Fruit fly (Drosophila melanogaster) whole organism, embryonic: ENCODE results near the gene AstC.

Source experiments
- Atf-2 ChIP-seq: fragments of 200-800 bp; sonication (Bioruptor generic); optimal IDR thresholded peaks from 2 replicates; lab custom pipeline; 2016; ENCODE audit warnings: missing biosample characterization, missing genetic modification characterization
- CG10274 ChIP-seq: fragments of 200-800 bp; sonication (Bioruptor generic); optimal IDR thresholded peaks from 3 replicates; lab custom pipeline; 2017; ENCODE audit warnings: missing biosample characterization, mild to moderate bottlenecking, missing genetic modification characterization
- CG12659 ChIP-seq: fragments of 200-800 bp; sonication (Bioruptor generic); optimal IDR thresholded peaks from 3 replicates; lab custom pipeline; 2017; ENCODE audit warnings: mild to moderate bottlenecking, missing biosample characterization, missing genetic modification reagents, missing genetic modification characterization
- CG13287 ChIP-seq: fragments of 200-800 bp; sonication (Bioruptor generic); IDR thresholded peaks from 2 replicates; pipeline ENCODE4 v1.3.6; 2022; ENCODE audit warnings: missing biosample characterization, missing genetic modification characterization; ENCODE audit not compliant: partially characterized antibody
- CG13775 ChIP-seq: fragments of 200-800 bp; sonication (Bioruptor generic); optimal IDR thresholded peaks from 3 replicates; lab custom pipeline; 2017; ENCODE audit warnings: missing biosample characterization, mild to moderate bottlenecking, missing genetic modification characterization
- CG15073 ChIP-seq: fragments of 200-800 bp; sonication (Bioruptor generic); optimal IDR thresholded peaks from 2 replicates; lab custom pipeline; 2016; ENCODE audit warnings: missing biosample characterization, missing genetic modification characterization
- CG1603 ChIP-seq: fragments of 200-800 bp; sonication (Bioruptor generic); optimal IDR thresholded peaks from 2 replicates; lab custom pipeline; 2019; ENCODE audit warnings: missing biosample characterization, mild to moderate bottlenecking, missing genetic modification characterization, moderate library complexity
- CG16815 ChIP-seq: fragments of 200-800 bp; sonication (Bioruptor generic); optimal IDR thresholded peaks from 3 replicates; lab custom pipeline; 2017; ENCODE audit warnings: missing biosample characterization, mild to moderate bottlenecking, missing genetic modification characterization
- CG2120 ChIP-seq: fragments of 200-800 bp; sonication (Bioruptor generic); optimal IDR thresholded peaks from 3 replicates; lab custom pipeline; 2016; ENCODE audit warnings: missing biosample characterization, missing genetic modification characterization
- CG2199 ChIP-seq: fragments of 200-800 bp; sonication (Bioruptor generic); IDR thresholded peaks from 3 replicates; pipeline ENCODE4 v1.3.6; 2022; ENCODE audit warnings: missing biosample characterization, missing genetic modification characterization
- CG2202 ChIP-seq: fragments of 200-800 bp; sonication (Bioruptor generic); optimal IDR thresholded peaks from 2 replicates; lab custom pipeline; 2018; ENCODE audit warnings: missing biosample characterization, mild to moderate bottlenecking, missing genetic modification characterization
- CG2678 ChIP-seq: fragments of 200-800 bp; sonication (Bioruptor generic); optimal IDR thresholded peaks from 3 replicates; lab custom pipeline; 2019; ENCODE audit warnings: missing biosample characterization, mild to moderate bottlenecking, missing genetic modification characterization, moderate library complexity
- CG33213 ChIP-seq: fragments of 200-800 bp; sonication (Bioruptor generic); optimal IDR thresholded peaks from 3 replicates; lab custom pipeline; 2016; ENCODE audit warnings: missing biosample characterization, missing genetic modification characterization
- CG3726 ChIP-seq: fragments of 200-800 bp; sonication (Bioruptor generic); IDR thresholded peaks from 3 replicates; pipeline ENCODE4, ENCODE4 v1.3.6; 2022; ENCODE audit warnings: missing biosample characterization, missing genetic modification characterization
- CG42726 ChIP-seq: fragments of 200-800 bp; sonication (Bioruptor generic); IDR thresholded peaks from 2 replicates; pipeline ENCODE4 v1.3.6; 2022; ENCODE audit warnings: missing biosample characterization, missing genetic modification characterization; ENCODE audit not compliant: partially characterized antibody
- CG4360 ChIP-seq: fragments of 200-800 bp; sonication (Bioruptor generic); IDR thresholded peaks from 2 replicates; pipeline ENCODE4 v1.3.6; 2022; ENCODE audit warnings: missing biosample characterization, missing genetic modification characterization
- CG6813 ChIP-seq: fragments of 200-800 bp; sonication (Bioruptor generic); optimal IDR thresholded peaks from 2 replicates; lab custom pipeline; 2017; ENCODE audit warnings: missing biosample characterization, missing genetic modification characterization, mild to moderate bottlenecking, moderate library complexity, missing genetic modification reagents
- CG9932 ChIP-seq: fragments of 200-800 bp; sonication (Bioruptor generic); IDR thresholded peaks from 2 replicates; pipeline ENCODE4 v1.3.6; 2022; ENCODE audit warnings: missing biosample characterization, missing genetic modification characterization
- CkIIα-i1 ChIP-seq: fragments of 200-800 bp; sonication (Bioruptor generic); IDR thresholded peaks from 2 replicates; pipeline ENCODE4 v1.3.6; 2022; ENCODE audit warnings: missing biosample characterization, missing genetic modification characterization
- Dad ChIP-seq: fragments of 200-800 bp; sonication (Bioruptor generic); optimal IDR thresholded peaks from 3 replicates; lab custom pipeline; 2016; ENCODE audit warnings: missing biosample characterization, missing genetic modification characterization
- Dip3 ChIP-seq: fragments of 200-800 bp; sonication (Bioruptor generic); optimal IDR thresholded peaks from 3 replicates; lab custom pipeline; 2016; ENCODE audit warnings: missing biosample characterization, missing genetic modification characterization
- Drgx ChIP-seq: fragments of 200-800 bp; sonication (Bioruptor generic); IDR thresholded peaks from 2 replicates; pipeline ENCODE4 v1.3.6; 2022; ENCODE audit warnings: missing biosample characterization, missing genetic modification characterization
- ERR ChIP-seq: fragments of 200-800 bp; sonication (Bioruptor generic); optimal IDR thresholded peaks from 2 replicates; lab custom pipeline; 2016; ENCODE audit warnings: missing biosample characterization, missing genetic modification characterization
- Gug ChIP-seq: fragments of 200-800 bp; sonication (Bioruptor generic); IDR thresholded peaks from 4 replicates; pipeline ENCODE4 v1.3.6; 2022; ENCODE audit warnings: missing biosample characterization, missing genetic modification characterization
- HLH54F ChIP-seq: fragments of 200-800 bp; sonication (Bioruptor generic); optimal IDR thresholded peaks from 3 replicates; lab custom pipeline; 2016; ENCODE audit warnings: missing biosample characterization, missing genetic modification characterization
- Hr51 ChIP-seq, 2 experiments: fragments of 200-800 bp; sonication (Bioruptor generic); optimal IDR thresholded peaks; 2 replicates in 1 of 2; 3 replicates in 1 of 2; lab custom pipeline; 2016 to 2018; ENCODE audit warnings: missing biosample characterization in 2 of 2, missing genetic modification characterization in 2 of 2, mild to moderate bottlenecking in 1 of 2, moderate library complexity in 1 of 2
- Meics ChIP-seq: fragments of 200-800 bp; sonication (Bioruptor generic); optimal IDR thresholded peaks from 2 replicates; lab custom pipeline; 2017; ENCODE audit warnings: missing biosample characterization, mild to moderate bottlenecking, missing genetic modification characterization
- Nf-YB ChIP-seq: fragments of 200-800 bp; sonication (Bioruptor generic); optimal IDR thresholded peaks from 3 replicates; lab custom pipeline; 2019; ENCODE audit warnings: missing biosample characterization, mild to moderate bottlenecking, missing genetic modification characterization, moderate library complexity
- PHDP ChIP-seq: fragments of 200-800 bp; sonication (Bioruptor generic); optimal IDR thresholded peaks from 3 replicates; lab custom pipeline; 2018; ENCODE audit warnings: missing biosample characterization, mild to moderate bottlenecking, missing genetic modification characterization, moderate library complexity
- Xrp1 ChIP-seq: fragments of 200-800 bp; sonication (Bioruptor generic); IDR thresholded peaks from 2 replicates; pipeline ENCODE4 v1.3.6; 2022; ENCODE audit warnings: missing biosample characterization, missing genetic modification characterization
- bcd ChIP-seq: fragments of 200-800 bp; sonication (Bioruptor generic); optimal IDR thresholded peaks from 2 replicates; lab custom pipeline; 2017; ENCODE audit warnings: missing biosample characterization, mild to moderate bottlenecking, missing genetic modification characterization
- cad ChIP-seq: fragments of >200 bp; optimal IDR thresholded peaks from 2 replicates; lab custom pipeline; 2017; ENCODE audit warnings: missing biosample characterization, missing genetic modification characterization
- corto ChIP-seq: fragments of 200-800 bp; sonication (Bioruptor generic); optimal IDR thresholded peaks from 2 replicates; lab custom pipeline; 2016; ENCODE audit warnings: missing biosample characterization, mild to moderate bottlenecking, missing genetic modification characterization, moderate library complexity
- dati ChIP-seq: fragments of 200-800 bp; sonication (Bioruptor generic); IDR thresholded peaks from 2 replicates; pipeline ENCODE4 v1.3.6; 2022; ENCODE audit warnings: missing biosample characterization, missing genetic modification characterization
- dmrt99B ChIP-seq: fragments of 200-800 bp; sonication (Bioruptor generic); optimal IDR thresholded peaks from 2 replicates; lab custom pipeline; 2018; ENCODE audit warnings: missing biosample characterization, mild to moderate bottlenecking, missing genetic modification characterization, moderate library complexity
- dysf ChIP-seq: fragments of 200-800 bp; sonication (Bioruptor generic); IDR thresholded peaks from 3 replicates; pipeline ENCODE4 v1.3.6; 2022; ENCODE audit warnings: missing biosample characterization, missing genetic modification characterization
- gro ChIP-seq: fragments of 200-800 bp; sonication (Bioruptor generic); optimal IDR thresholded peaks from 2 replicates; lab custom pipeline; 2016; ENCODE audit warnings: missing biosample characterization, missing genetic modification characterization
- hb ChIP-seq: fragments of 200-800 bp; sonication (Bioruptor generic); IDR thresholded peaks from 3 replicates; pipeline ENCODE4 v1.3.6; 2022; ENCODE audit warnings: missing biosample characterization, missing genetic modification characterization; ENCODE audit not compliant: partially characterized antibody
- hth ChIP-seq: fragments of >200 bp; optimal IDR thresholded peaks from 2 replicates; lab custom pipeline; 2017; ENCODE audit warnings: inconsistent platforms
- jigr1 ChIP-seq: fragments of 200-800 bp; sonication (Bioruptor generic); IDR thresholded peaks from 3 replicates; pipeline ENCODE4 v1.3.6; 2022; ENCODE audit warnings: missing biosample characterization, missing genetic modification characterization
- ken ChIP-seq: fragments of 200-800 bp; sonication (Bioruptor generic); IDR thresholded peaks from 3 replicates; pipeline ENCODE4 v1.3.6; 2022; ENCODE audit warnings: missing biosample characterization, missing genetic modification characterization
- nau ChIP-seq: fragments of 200-800 bp; sonication (Bioruptor generic); optimal IDR thresholded peaks from 3 replicates; lab custom pipeline; 2017; ENCODE audit warnings: missing biosample characterization, mild to moderate bottlenecking, missing genetic modification characterization, missing genetic modification reagents
- pho ChIP-seq: fragments of 200-800 bp; sonication (Bioruptor generic); optimal IDR thresholded peaks from 2 replicates; lab custom pipeline; 2016; ENCODE audit warnings: missing biosample characterization, missing genetic modification characterization
- phol ChIP-seq: fragments of 200-800 bp; sonication (Bioruptor generic); optimal IDR thresholded peaks from 3 replicates; lab custom pipeline; 2018; ENCODE audit warnings: missing biosample characterization, mild to moderate bottlenecking, missing genetic modification characterization, moderate library complexity
- sisA ChIP-seq: fragments of 200-800 bp; sonication (Bioruptor generic); IDR thresholded peaks from 2 replicates; pipeline ENCODE4 v1.3.6; 2022; ENCODE audit warnings: missing biosample characterization, missing genetic modification characterization
- sr ChIP-seq: fragments of 200-800 bp; sonication (Bioruptor generic); IDR thresholded peaks from 3 replicates; pipeline ENCODE4 v1.3.6; 2022; ENCODE audit warnings: missing biosample characterization, missing genetic modification characterization
- tio ChIP-seq: fragments of 200-800 bp; sonication (Bioruptor generic); optimal IDR thresholded peaks from 2 replicates; lab custom pipeline; 2017; ENCODE audit warnings: missing biosample characterization, missing genetic modification characterization, inconsistent platforms
- tx ChIP-seq: fragments of 200-800 bp; sonication (Bioruptor generic); optimal IDR thresholded peaks from 2 replicates; lab custom pipeline; 2016; ENCODE audit warnings: missing biosample characterization, missing genetic modification characterization
- unpg ChIP-seq: fragments of 200-800 bp; sonication (Bioruptor generic); optimal IDR thresholded peaks from 3 replicates; lab custom pipeline; 2018; ENCODE audit warnings: missing biosample characterization, mild to moderate bottlenecking, missing genetic modification characterization, moderate library complexity
- zfh1 ChIP-seq: fragments of 200-800 bp; sonication (Bioruptor generic); IDR thresholded peaks from 3 replicates; pipeline ENCODE4 v1.3.6; 2022; ENCODE audit warnings: missing biosample characterization, missing genetic modification characterization

AstC gene

dm6 chr2L:11065932-11066823 is 15.0 kb downstream of the AstC start (continued):
- TF ChIP-seq tio (peak; percentile 39), ERR (GFP tag; lab: Kevin White, UChicago) (no peak), CG13775 (no peak), CG13287 (GFP tag; lab: Robert Waterston, UW) (no peak), jigr1 (GFP tag; lab: Robert Waterston, UW) (no peak), sisA (GFP tag; lab: Robert Waterston, UW) (peak; percentile 34; the same call in 1 of the 2 replicates), hth (lab: Kevin White, UChicago) (no peak), CG42726 (GFP tag; lab: Robert Waterston, UW) (no peak), zfh1 (no peak), tx (GFP tag; lab: Kevin White, UChicago) (no peak), HLH54F (peak; percentile 48), unpg (GFP tag; lab: Kevin White, UChicago) (peak; percentile 6), sr (GFP tag; lab: Robert Waterston, UW) (no peak), cad (GFP tag; lab: Kevin White, UChicago) (no peak), Drgx (GFP tag; lab: Robert Waterston, UW) (peak; percentile 50; the same call in 1 of the 2 replicates), Dad (no peak), CG9932 (GFP tag; lab: Robert Waterston, UW) (no peak), CG12659 (GFP tag; lab: Kevin White, UChicago) (no peak), PHDP (tag; lab: Kevin White, UChicago) (no peak), nau (no peak), CG10274 (no peak), hb (GFP tag; lab: Robert Waterston, UW) (no peak), Gug (no peak), dati (no peak), CG2199 (peak; percentile 100), CG33213 (GFP tag; lab: Kevin White, UChicago) (no peak), phol (tag; lab: Kevin White, UChicago) (peak; percentile 1), corto (GFP tag; lab: Kevin White, UChicago) (no peak), Meics (GFP tag; lab: Kevin White, UChicago) (no peak), bcd (GFP tag; lab: Kevin White, UChicago) (peak; percentile 21), Atf-2 (no peak), CG1603 (tag; lab: Kevin White, UChicago) (no peak), CG2120 (GFP tag; lab: Kevin White, UChicago) (peak; percentile 66), Nf-YB (GFP tag; lab: Kevin White, UChicago) (no peak), pho (GFP tag; lab: Kevin White, UChicago) (no peak), CkIIα-i1 (GFP tag; lab: Robert Waterston, UW) (no peak), CG2202 (tag; lab: Kevin White, UChicago) (no peak), dysf (GFP tag; lab: Robert Waterston, UW) (peak; percentile 50; the same call in 2 of the 3 replicates), gro (GFP tag; lab: Kevin White, UChicago) (no peak), CG2678 (peak; percentile 41), ken (GFP tag; lab: Robert Waterston, UW) (no peak), Dip3 (peak; percentile 62), CG15073 (no peak), CG3726 (GFP tag; lab: Robert Waterston, UW) (no peak), Hr51 (GFP tag; optimal IDR thresholded peaks at IDR 0.05; lab: Kevin White, UChicago) (peak in 1 of 2 experiments; percentile 12), dmrt99B (tag; lab: Kevin White, UChicago) (peak; percentile 34), CG16815 (GFP tag; lab: Kevin White, UChicago) (peak; percentile 31), Xrp1 (no peak), CG6813 (GFP tag; lab: Kevin White, UChicago) (no peak), CG4360 (GFP tag; lab: Robert Waterston, UW) (no peak)
